Fruit fly (Drosophila melanogaster): ENCODE data around the gene NELF-B.

DNA sequence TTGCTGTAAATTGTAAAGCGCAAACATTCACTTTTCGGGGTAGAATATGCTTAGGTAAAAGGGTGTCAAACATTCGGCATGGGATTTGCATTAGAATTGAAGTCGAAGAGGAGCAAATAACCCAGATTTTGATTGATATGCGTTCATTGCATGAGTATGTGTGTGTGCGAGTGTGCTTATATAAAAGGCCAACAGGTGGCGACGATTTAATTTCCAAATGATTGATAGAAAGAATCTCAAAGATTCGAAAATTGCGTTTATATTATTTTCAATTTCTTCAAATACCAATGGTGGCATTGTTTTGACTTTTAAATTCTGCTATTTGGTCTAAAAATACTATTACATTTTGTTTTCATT lies 24.3 kb downstream of the NELF-B start:
- TF ChIP-seq CG8478 (optimal IDR thresholded peaks at IDR 0.05) (no peak), psq (optimal IDR thresholded peaks at IDR 0.05) (no peak), Dll (optimal IDR thresholded peaks at IDR 0.05) (no peak), pan (optimal IDR thresholded peaks at IDR 0.05) (no peak), usp (GFP tag; optimal IDR thresholded peaks at IDR 0.05) (no peak), EcR (GFP tag; optimal IDR thresholded peaks at IDR 0.05) (no peak)

All from whole organism.